Worm (Caenorhabditis elegans): ENCODE data around the gene DH11.5.
A peak's percentile ranks its signal among the peaks of the same experiment; 100 is the strongest.

The DH11.5 gene

DNA sequence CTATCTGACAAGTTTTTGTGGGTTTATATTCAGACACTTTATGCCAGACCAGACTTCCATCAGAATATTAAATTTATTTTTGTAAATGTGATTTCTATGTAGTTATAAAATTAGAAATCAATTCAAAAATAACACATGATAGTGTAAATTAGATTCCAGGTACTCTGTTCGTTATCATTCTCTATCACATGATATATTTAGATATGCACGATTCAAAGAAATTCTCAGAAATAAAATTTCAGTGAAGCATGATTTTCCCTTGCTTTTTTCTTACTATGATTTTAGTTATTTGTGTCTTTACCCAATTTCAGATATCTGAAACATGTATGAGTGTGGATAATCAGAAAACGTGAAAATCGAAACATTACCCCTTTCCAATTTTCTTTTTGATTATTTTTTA lies 1.1 kb downstream of the DH11.5 start (continued):
- TF ChIP-seq mdl-1 (tag; optimal IDR thresholded peaks at IDR 0.05): no peak
- no peak for TF ChIP-seq aha-1 (tag; optimal IDR thresholded peaks at IDR 0.05)
- TF ChIP-seq fkh-8 (tag; optimal IDR thresholded peaks at IDR 0.05): peak; percentile 82
- TF ChIP-seq nhr-11 (tag; optimal IDR thresholded peaks at IDR 0.05): no peak
- TF ChIP-seq hlh-4 (tag; optimal IDR thresholded peaks at IDR 0.05): no peak
- TF ChIP-seq fkh-4 (tag; optimal IDR thresholded peaks at IDR 0.05; ENCODE audit: borderline replicate concordance): no peak
- no peak for TF ChIP-seq Y116A8C.19 (tag; optimal IDR thresholded peaks at IDR 0.05; ENCODE audit: borderline replicate concordance)
- peak in 1 of 2 experiments; percentile 26 for TF ChIP-seq lsy-2 (tag; optimal IDR thresholded peaks at IDR 0.05)
- no peak for TF ChIP-seq C34B4.2 (tag; optimal IDR thresholded peaks at IDR 0.05)
- TF ChIP-seq pax-3 (tag; optimal IDR thresholded peaks at IDR 0.05): no peak
- TF ChIP-seq fkh-10 (GFP tag; optimal IDR thresholded peaks at IDR 0.05): peak; percentile 10
- TF ChIP-seq sox-4 (tag; optimal IDR thresholded peaks at IDR 0.05): peak; percentile 61
- TF ChIP-seq egl-13 (tag; optimal IDR thresholded peaks at IDR 0.05): no peak

DNA sequence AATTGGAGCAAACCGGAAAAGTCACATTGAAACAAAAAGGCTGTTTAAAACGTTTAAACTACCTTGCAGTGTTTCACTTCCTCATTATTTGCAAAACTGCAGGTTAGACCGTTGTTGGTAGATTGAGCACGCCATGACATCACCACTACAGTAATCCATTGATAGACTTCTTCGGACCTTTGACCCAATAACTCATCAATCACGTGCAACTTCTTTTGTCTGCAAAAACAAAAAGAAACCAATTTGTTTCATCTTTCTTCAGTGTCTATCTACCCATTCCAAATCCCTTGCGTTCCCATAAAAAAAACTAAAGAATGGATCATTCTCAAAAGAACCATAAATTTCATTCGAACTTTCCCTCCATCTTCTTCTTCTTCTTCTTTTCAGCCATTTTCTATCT lies 4.7 kb downstream of the DH11.5 start:
- no peak for TF ChIP-seq lir-3 (tag; optimal IDR thresholded peaks at IDR 0.05; ENCODE audit: poor library complexity)
- TF ChIP-seq nhr-71 (tag; optimal IDR thresholded peaks at IDR 0.05): no peak
- TF ChIP-seq ceh-63 (GFP tag; optimal IDR thresholded peaks at IDR 0.05): no peak
- no peak for TF ChIP-seq fkh-4 (tag; optimal IDR thresholded peaks at IDR 0.05; ENCODE audit: borderline replicate concordance)

DNA sequence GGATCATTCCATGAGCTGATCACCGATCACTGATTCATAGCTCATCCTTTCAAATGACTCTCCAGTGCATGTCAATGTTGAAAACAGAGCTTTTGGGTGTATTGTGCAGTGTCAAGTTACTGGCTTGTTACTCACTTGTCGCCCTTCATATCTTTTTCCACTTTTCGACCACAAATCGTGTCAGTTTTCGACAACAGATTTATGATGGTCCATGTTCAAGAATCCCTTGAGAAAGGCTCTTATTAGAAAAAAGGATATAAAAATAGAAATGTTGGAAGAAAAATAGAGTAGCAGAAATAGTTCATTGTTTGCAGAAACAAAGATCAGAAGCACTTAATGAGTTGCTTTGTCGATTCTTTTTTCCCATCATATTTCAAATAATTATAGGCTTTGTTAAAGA lies 7.0 kb downstream of the DH11.5 start:
- TF ChIP-seq nhr-237 (tag; optimal IDR thresholded peaks at IDR 0.05) (no peak), lsy-2 (tag; optimal IDR thresholded peaks at IDR 0.05) (no peak), nhr-11 (tag; optimal IDR thresholded peaks at IDR 0.05) (no peak), xbp-1 (tag; optimal IDR thresholded peaks at IDR 0.05) (no peak)

ce11 chrII:7984071-7984470 lies 7.7 kb downstream of the DH11.5 start:
- TF ChIP-seq sup-37 (GFP tag; optimal IDR thresholded peaks at IDR 0.05): no peak
- TF ChIP-seq fkh-10 (GFP tag; optimal IDR thresholded peaks at IDR 0.05): peak; percentile 25
- peak; percentile 21 for TF ChIP-seq lin-14 (GFP tag; optimal IDR thresholded peaks at IDR 0.05)
- TF ChIP-seq unc-86 (tag; optimal IDR thresholded peaks at IDR 0.05): peak; percentile 10

DNA sequence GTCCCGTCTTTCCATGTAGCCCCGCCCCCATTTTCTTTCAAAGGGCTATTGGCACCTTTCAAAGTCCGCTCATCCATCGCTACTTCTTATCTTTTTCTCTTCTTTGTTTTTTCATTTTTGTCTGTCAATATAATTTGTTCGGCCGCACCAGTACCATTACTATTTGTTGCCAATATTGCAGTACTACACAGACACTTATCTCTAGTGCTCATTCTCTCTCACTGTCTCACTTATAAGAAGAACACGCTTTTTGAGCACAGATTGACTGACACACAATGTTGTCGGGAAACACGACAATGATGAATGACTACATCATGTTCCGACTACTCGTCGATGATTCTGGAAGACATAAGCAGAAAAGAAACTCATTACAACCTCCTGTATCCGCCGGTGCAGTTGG lies 8.6 kb downstream of the DH11.5 start:
- no peak for TF ChIP-seq C16A3.4 (tag; optimal IDR thresholded peaks at IDR 0.05)
- TF ChIP-seq fkh-10 (GFP tag; optimal IDR thresholded peaks at IDR 0.05): no peak
- TF ChIP-seq elt-2 (tag; optimal IDR thresholded peaks at IDR 0.05): no peak
- TF ChIP-seq C34B4.2 (tag; optimal IDR thresholded peaks at IDR 0.05): no peak
- TF ChIP-seq snu-23 (GFP tag; optimal IDR thresholded peaks at IDR 0.05): no peak

DNA sequence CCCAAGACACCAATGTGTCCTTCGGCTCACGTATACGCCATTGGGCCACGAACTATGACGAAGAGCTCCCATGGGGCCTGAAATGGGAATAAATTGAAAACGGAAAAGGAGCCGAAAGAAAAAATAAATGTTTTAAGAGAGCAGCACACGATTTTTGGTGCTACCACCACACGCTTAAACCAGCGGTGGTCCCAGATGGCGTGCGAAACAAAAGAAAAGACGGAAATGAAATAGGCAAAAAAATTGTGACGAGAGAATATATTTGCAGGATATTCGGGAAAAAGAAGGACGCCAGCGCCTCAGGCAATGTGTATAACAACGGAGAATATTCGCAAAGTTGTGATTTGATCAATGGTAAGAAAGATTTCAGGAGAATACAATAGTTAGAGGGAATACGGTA lies 10.5 kb downstream of the DH11.5 start:
- TF ChIP-seq zip-4 (GFP tag; optimal IDR thresholded peaks at IDR 0.05) (no peak), ztf-11 (tag; optimal IDR thresholded peaks at IDR 0.05) (no peak), elt-2 (tag; optimal IDR thresholded peaks at IDR 0.05) (no peak), dsc-1 (tag; optimal IDR thresholded peaks at IDR 0.05) (no peak), lin-15B (tag; optimal IDR thresholded peaks at IDR 0.05) (no peak), irx-1 (tag; optimal IDR thresholded peaks at IDR 0.05) (no peak), lin-35 (GFP tag; optimal IDR thresholded peaks at IDR 0.05) (no peak), efl-1 (optimal IDR thresholded peaks at IDR 0.05) (no peak), efl-1 (GFP tag; optimal IDR thresholded peaks at IDR 0.05 in 1 of 2) (peak in 1 of 2 experiments; percentile 62), lin-39 (tag; optimal IDR thresholded peaks at IDR 0.05) (no peak), mep-1 (tag; optimal IDR thresholded peaks at IDR 0.05) (no peak), pqm-1 (tag; optimal IDR thresholded peaks at IDR 0.05) (no peak), hlh-4 (tag; optimal IDR thresholded peaks at IDR 0.05) (no peak), pax-3 (tag; optimal IDR thresholded peaks at IDR 0.05) (no peak), lin-14 (GFP tag; optimal IDR thresholded peaks at IDR 0.05) (peak; percentile 53), C16A3.4 (tag; optimal IDR thresholded peaks at IDR 0.05) (no peak)

All from whole organism, L1 larva.